Fruit fly (Drosophila melanogaster): ENCODE results near the gene Gr28b.

The Gr28b gene

dm6 chr2L:7419408-7420304, 42.4 kb downstream of the Gr28b start (continued):
- TF ChIP-seq CG2199 (GFP tag; IDR thresholded peaks at IDR 0.05) = 0 out of 3 replicates have a peak, but pooled peaks have one; percentile 26
- TF ChIP-seq nerfin-2 (GFP tag; IDR thresholded peaks at IDR 0.05; ENCODE audit: partially characterized antibody) = no peak
- no peak for TF ChIP-seq CG12744 (GFP tag; optimal IDR thresholded peaks at IDR 0.05)
- peak; percentile 68 for TF ChIP-seq CG2120 (GFP tag; optimal IDR thresholded peaks at IDR 0.05)
- TF ChIP-seq fu2 (GFP tag; optimal IDR thresholded peaks at IDR 0.05) = no peak
- peak; percentile 61 for TF ChIP-seq CG1832 (GFP tag; optimal IDR thresholded peaks at IDR 0.05)
- TF ChIP-seq CG11093 (GFP tag; IDR thresholded peaks at IDR 0.05) = no peak
- TF ChIP-seq CG42726 (GFP tag; IDR thresholded peaks at IDR 0.05; ENCODE audit: partially characterized antibody) = peak; percentile 18; the same call in 1 of the 2 replicates
- peak; percentile 32 for TF ChIP-seq Fer3 (tag; optimal IDR thresholded peaks at IDR 0.05)
- no peak for TF ChIP-seq Ets97D (GFP tag; optimal IDR thresholded peaks at IDR 0.05)
- TF ChIP-seq CG15696 (tag; optimal IDR thresholded peaks at IDR 0.05) = no peak
- peak; percentile 21 for TF ChIP-seq cwo (GFP tag; optimal IDR thresholded peaks at IDR 0.05)
- no peak for TF ChIP-seq CG34224 (GFP tag; IDR thresholded peaks at IDR 0.05; ENCODE audit: partially characterized antibody)
- 0 out of 3 replicates have a peak, but pooled peaks have one; percentile 50 for TF ChIP-seq ci (GFP tag; IDR thresholded peaks at IDR 0.05)
- TF ChIP-seq amos (GFP tag; IDR thresholded peaks at IDR 0.05; ENCODE audit: partially characterized antibody) = no peak
- TF ChIP-seq phol (tag; optimal IDR thresholded peaks at IDR 0.05) = no peak
- no peak for TF ChIP-seq fd102C (GFP tag; optimal IDR thresholded peaks at IDR 0.05)
- TF ChIP-seq CG8290 (GFP tag; optimal IDR thresholded peaks at IDR 0.05) = peak; percentile 96
- TF ChIP-seq CG8290 (tag; optimal IDR thresholded peaks at IDR 0.05) = peak; percentile 41 to 69
- no peak for TF ChIP-seq ssp (GFP tag; IDR thresholded peaks at IDR 0.05)
- TF ChIP-seq Meics (GFP tag; optimal IDR thresholded peaks at IDR 0.05) = peak; percentile 50
- TF ChIP-seq CG7839 (tag; optimal IDR thresholded peaks at IDR 0.05) = peak; percentile 38
- TF ChIP-seq CG17328 (GFP tag; IDR thresholded peaks at IDR 0.05) = 0 out of 2 replicates have a peak, but pooled peaks have one; percentile 4
- TF ChIP-seq sd (tag; optimal IDR thresholded peaks at IDR 0.05) = no peak
- no peak for TF ChIP-seq wek (GFP tag; optimal IDR thresholded peaks at IDR 0.05)
- no peak for TF ChIP-seq Gsc (GFP tag; IDR thresholded peaks at IDR 0.05)
- no peak for TF ChIP-seq CG1647 (GFP tag; optimal IDR thresholded peaks at IDR 0.05)
- TF ChIP-seq CG33557 (GFP tag; optimal IDR thresholded peaks at IDR 0.05) = no peak
- TF ChIP-seq CG10543 (GFP tag; optimal IDR thresholded peaks at IDR 0.05) = no peak
- TF ChIP-seq Dip2 (GFP tag; IDR thresholded peaks at IDR 0.05) = no peak
- no peak for TF ChIP-seq CG17612 (GFP tag; IDR thresholded peaks at IDR 0.05)
- TF ChIP-seq CG10431 (GFP tag; optimal IDR thresholded peaks at IDR 0.05) = no peak
- TF ChIP-seq lab (GFP tag; optimal IDR thresholded peaks at IDR 0.05) = peak; percentile 22
- TF ChIP-seq nom (GFP tag; optimal IDR thresholded peaks at IDR 0.05) = peak; percentile 16
- TF ChIP-seq CG2678 (tag; optimal IDR thresholded peaks at IDR 0.05) = peak; percentile 56
- no peak for TF ChIP-seq CG1233 (GFP tag; optimal IDR thresholded peaks at IDR 0.05)
- peak; percentile 17 for TF ChIP-seq CG12391 (tag; optimal IDR thresholded peaks at IDR 0.05)
- no peak for TF ChIP-seq bowl (GFP tag; IDR thresholded peaks at IDR 0.05)
- no peak for TF ChIP-seq CG31388 (GFP tag; optimal IDR thresholded peaks at IDR 0.05)
- no peak for TF ChIP-seq unpg (GFP tag; optimal IDR thresholded peaks at IDR 0.05)
- TF ChIP-seq disco-r (GFP tag; optimal IDR thresholded peaks at IDR 0.05) = no peak
- no peak for TF ChIP-seq CG13287 (GFP tag; IDR thresholded peaks at IDR 0.05; ENCODE audit: partially characterized antibody)
- TF ChIP-seq Camta (GFP tag; optimal IDR thresholded peaks at IDR 0.05) = no peak
- TF ChIP-seq CG32767 (GFP tag; IDR thresholded peaks at IDR 0.05) = no peak
- no peak for TF ChIP-seq CG43689 (GFP tag; IDR thresholded peaks at IDR 0.05)
- TF ChIP-seq repo (GFP tag; optimal IDR thresholded peaks at IDR 0.05) = no peak
- TF ChIP-seq Lim3 (GFP tag; IDR thresholded peaks at IDR 0.05) = no peak
- 0 out of 2 replicates have a peak, but pooled peaks have one; percentile 35 for TF ChIP-seq slbo (GFP tag; IDR thresholded peaks at IDR 0.05)
